Worm (Caenorhabditis elegans): ENCODE data around the gene F36D4.6.

Gene F36D4.6

ce11 chrV:9378335-9378734, 48.6 kb downstream of the F36D4.6 start, which contains the start of gene E02C12.10:
Gene E02C12.10 (minus strand): TSS chrV:9378409.
- no peak for TF ChIP-seq ceh-27 (GFP tag; optimal IDR thresholded peaks at IDR 0.05)
